Worm (Caenorhabditis elegans): Measurements from ENCODE around the gene ZK813.2.

ZK813.2 gene

DNA sequence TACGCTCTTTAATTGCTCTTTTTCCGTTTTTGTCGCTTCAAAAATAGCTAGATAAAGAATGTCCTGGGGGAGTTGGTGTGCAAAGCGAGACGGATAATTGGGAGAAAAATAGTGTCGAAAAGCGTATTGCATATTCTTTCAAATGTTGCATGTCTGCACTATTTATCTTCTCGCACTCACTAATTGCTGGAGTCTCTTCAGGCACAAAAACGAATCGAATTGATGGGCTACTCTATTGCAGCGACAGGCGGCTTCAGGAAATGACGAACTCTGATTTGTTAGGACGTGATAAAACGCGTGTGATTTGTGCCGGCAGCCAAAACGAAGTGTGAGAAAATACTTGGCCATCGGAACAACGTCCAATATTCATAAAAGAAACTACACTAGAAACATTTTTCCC lies 3.3 kb upstream of the ZK813.2 start:
- TF ChIP-seq aly-1 (tag; optimal IDR thresholded peaks at IDR 0.05): no peak
- no peak for TF ChIP-seq ets-7 (tag; optimal IDR thresholded peaks at IDR 0.05)
- TF ChIP-seq hmg-4 (GFP tag; optimal IDR thresholded peaks at IDR 0.05): no peak
- TF ChIP-seq tra-4 (tag; optimal IDR thresholded peaks at IDR 0.05): no peak
- no peak for TF ChIP-seq F13C5.2 (tag; optimal IDR thresholded peaks at IDR 0.05)
- TF ChIP-seq ama-1 (optimal IDR thresholded peaks at IDR 0.05): no peak
- TF ChIP-seq hnd-1 (tag; optimal IDR thresholded peaks at IDR 0.05): no peak
- TF ChIP-seq ceh-36 (tag; optimal IDR thresholded peaks at IDR 0.05): no peak
- TF ChIP-seq flt-1 (GFP tag; IDR thresholded peaks at IDR 0.05): no peak
- TF ChIP-seq hmbx-1 (tag; optimal IDR thresholded peaks at IDR 0.05): no peak
- TF ChIP-seq scrt-1 (GFP tag; IDR thresholded peaks at IDR 0.05): no peak

DNA sequence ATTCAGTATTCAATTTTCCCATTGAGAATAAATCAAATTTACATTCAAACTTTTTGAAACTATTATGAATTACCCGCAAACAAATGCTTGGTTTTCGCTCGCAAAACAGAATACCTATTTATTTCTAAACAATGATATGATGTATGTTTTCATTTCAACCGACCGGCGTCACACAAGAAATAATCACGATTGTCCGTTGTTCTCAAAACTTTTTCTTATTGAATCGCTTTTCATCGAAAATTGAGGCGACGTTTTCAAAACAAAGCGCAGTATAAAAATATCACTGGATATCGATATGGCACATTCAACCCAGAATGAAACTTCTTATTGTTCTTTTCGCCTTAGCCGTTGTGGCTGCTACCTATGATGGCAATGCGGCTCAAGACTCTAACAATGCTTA lies 2.1 kb upstream of the ZK813.2 start, which contains the start of gene ZK813.3:
Gene ZK813.3 (plus strand): TSS at position 301 of the 400 bp plus-strand sequence.
- TF ChIP-seq ama-1 (optimal IDR thresholded peaks at IDR 0.05) (no peak), aly-1 (tag; optimal IDR thresholded peaks at IDR 0.05) (no peak), hmg-4 (GFP tag; optimal IDR thresholded peaks at IDR 0.05) (no peak), ceh-13 (GFP tag; optimal IDR thresholded peaks at IDR 0.05) (no peak), sea-1 (GFP tag; conservative IDR thresholded peaks at IDR 0.05) (no peak), ets-7 (tag; optimal IDR thresholded peaks at IDR 0.05) (no peak), tbx-11 (GFP tag; IDR thresholded peaks at IDR 0.05) (no peak), scrt-1 (GFP tag; IDR thresholded peaks at IDR 0.05) (no peak), B0310.2 (tag; optimal IDR thresholded peaks at IDR 0.05) (no peak), pes-1 (GFP tag; IDR thresholded peaks at IDR 0.05) (no peak), hnd-1 (tag; optimal IDR thresholded peaks at IDR 0.05) (no peak), flt-1 (GFP tag; IDR thresholded peaks at IDR 0.05) (no peak), F13C5.2 (tag; optimal IDR thresholded peaks at IDR 0.05) (no peak), tra-4 (tag; optimal IDR thresholded peaks at IDR 0.05) (no peak), ceh-36 (tag; optimal IDR thresholded peaks at IDR 0.05) (no peak), hmbx-1 (tag; optimal IDR thresholded peaks at IDR 0.05) (no peak), tbx-37 (GFP tag; conservative IDR thresholded peaks at IDR 0.05) (no peak)

DNA sequence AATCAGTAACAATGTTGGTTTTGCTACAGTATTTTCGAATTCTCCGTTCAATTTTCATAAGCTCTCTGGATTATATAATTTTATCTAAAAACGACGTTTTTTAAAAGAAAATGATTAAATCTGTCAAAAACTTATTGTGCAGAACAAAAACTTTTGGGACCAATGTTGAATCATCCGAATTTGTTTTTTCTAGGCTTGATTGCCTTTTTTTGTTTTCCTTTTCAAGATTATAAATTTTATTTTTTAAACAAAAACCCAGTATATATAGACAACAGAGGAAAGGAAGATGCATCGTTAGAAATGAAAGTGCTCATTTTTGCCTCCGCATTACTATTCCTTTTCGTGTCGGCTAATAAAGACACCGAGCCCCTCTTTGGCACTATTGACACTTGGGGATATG lies 888 bp downstream of the ZK813.2 start, which contains the start of gene ZK813.7:
Gene ZK813.7 (plus strand): TSS at position 301 of the 400 bp plus-strand sequence.
- no peak for TF ChIP-seq aly-1 (tag; optimal IDR thresholded peaks at IDR 0.05)
- TF ChIP-seq ama-1 (optimal IDR thresholded peaks at IDR 0.05): no peak
- no peak for TF ChIP-seq ceh-13 (GFP tag; optimal IDR thresholded peaks at IDR 0.05)
- TF ChIP-seq pes-1 (GFP tag; IDR thresholded peaks at IDR 0.05): no peak
- no peak for TF ChIP-seq tbx-37 (GFP tag; conservative IDR thresholded peaks at IDR 0.05)
- no peak for TF ChIP-seq scrt-1 (GFP tag; IDR thresholded peaks at IDR 0.05)
- no peak for TF ChIP-seq flt-1 (GFP tag; IDR thresholded peaks at IDR 0.05)
- no peak for TF ChIP-seq tra-4 (tag; optimal IDR thresholded peaks at IDR 0.05)
- TF ChIP-seq hmbx-1 (tag; optimal IDR thresholded peaks at IDR 0.05): no peak
- TF ChIP-seq ets-7 (tag; optimal IDR thresholded peaks at IDR 0.05): no peak
- no peak for TF ChIP-seq B0310.2 (tag; optimal IDR thresholded peaks at IDR 0.05)
- TF ChIP-seq F13C5.2 (tag; optimal IDR thresholded peaks at IDR 0.05): no peak
- no peak for TF ChIP-seq sea-1 (GFP tag; conservative IDR thresholded peaks at IDR 0.05)
- TF ChIP-seq tbx-11 (GFP tag; IDR thresholded peaks at IDR 0.05): no peak
- TF ChIP-seq ceh-36 (tag; optimal IDR thresholded peaks at IDR 0.05): no peak
- TF ChIP-seq hmg-4 (GFP tag; optimal IDR thresholded peaks at IDR 0.05): no peak

DNA sequence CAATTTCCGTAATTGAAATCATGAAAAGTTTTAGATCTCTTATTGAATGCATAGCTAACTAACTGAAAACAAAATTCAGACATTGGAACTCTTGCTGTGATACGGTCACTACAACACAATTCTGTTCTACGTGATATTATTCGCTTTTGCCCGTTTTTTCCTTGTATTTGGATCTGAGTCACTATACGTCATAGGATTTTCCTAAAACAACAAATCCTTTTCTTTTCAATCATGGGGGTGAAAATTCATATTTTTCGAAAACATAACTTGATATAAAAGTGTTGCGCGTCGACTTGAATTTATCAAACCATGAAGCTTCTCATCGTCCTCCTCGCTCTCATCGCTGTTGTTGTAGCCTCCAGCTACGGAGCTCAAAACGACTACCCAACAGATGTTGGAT lies 2.4 kb downstream of the ZK813.2 start, which contains the start of gene ZK813.1:
Gene ZK813.1 (plus strand): TSS at position 301 of the 400 bp plus-strand sequence.
- TF ChIP-seq ama-1 (optimal IDR thresholded peaks at IDR 0.05) (no peak), ceh-36 (tag; optimal IDR thresholded peaks at IDR 0.05) (no peak), B0310.2 (tag; optimal IDR thresholded peaks at IDR 0.05) (no peak), hnd-1 (tag; optimal IDR thresholded peaks at IDR 0.05) (no peak), F13C5.2 (tag; optimal IDR thresholded peaks at IDR 0.05) (no peak)

DNA sequence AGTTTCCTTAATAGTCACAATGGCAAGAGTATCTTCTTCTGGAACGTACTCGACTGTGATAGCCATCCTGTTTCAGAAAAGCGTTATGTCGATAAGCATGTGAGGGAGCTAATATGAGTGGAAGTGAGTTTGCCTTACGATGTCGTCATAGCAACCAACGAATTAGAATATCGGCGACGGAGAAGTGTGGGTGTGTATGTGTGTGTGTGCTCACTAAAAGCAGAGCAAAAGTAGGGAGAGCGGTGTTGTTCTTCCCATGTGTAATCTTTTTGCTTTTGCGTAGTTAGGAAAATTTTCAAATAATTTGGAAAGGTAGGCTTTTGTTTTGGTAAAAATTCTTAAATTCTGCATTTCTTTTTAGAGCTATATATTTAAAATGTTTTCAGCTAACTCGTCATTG lies 7.5 kb downstream of the ZK813.2 start, which contains the start of gene ZK813.5:
Gene ZK813.5 (minus strand): TSS at position 101 of the 400 bp plus-strand sequence.
- TF ChIP-seq hnd-1 (tag; optimal IDR thresholded peaks at IDR 0.05) (no peak), aly-1 (tag; optimal IDR thresholded peaks at IDR 0.05) (no peak), tbx-11 (GFP tag; IDR thresholded peaks at IDR 0.05) (no peak)

DNA sequence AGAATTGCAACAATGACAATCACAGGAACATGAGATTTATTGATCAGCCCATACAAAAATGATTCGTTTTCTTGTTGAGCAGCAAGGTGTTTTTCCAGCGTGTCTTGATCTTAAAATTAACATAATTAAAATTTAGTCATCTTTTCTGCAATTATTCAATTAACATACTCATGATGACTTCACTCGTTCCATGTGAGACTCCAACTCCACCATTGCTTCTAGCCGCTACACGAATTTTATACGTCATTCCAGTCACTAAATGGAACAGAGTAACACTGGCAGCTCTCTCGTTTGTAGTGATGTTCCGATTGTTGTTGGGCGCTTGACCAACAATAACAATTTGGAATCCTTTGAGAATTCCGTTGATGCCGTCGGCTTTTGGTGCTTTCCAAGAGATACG lies 10.2 kb downstream of the ZK813.2 start:
- no peak for TF ChIP-seq pes-1 (GFP tag; IDR thresholded peaks at IDR 0.05)
- TF ChIP-seq ama-1 (optimal IDR thresholded peaks at IDR 0.05): no peak
- TF ChIP-seq tbx-37 (GFP tag; conservative IDR thresholded peaks at IDR 0.05): no peak
- TF ChIP-seq ceh-36 (tag; optimal IDR thresholded peaks at IDR 0.05): no peak
- no peak for TF ChIP-seq F13C5.2 (tag; optimal IDR thresholded peaks at IDR 0.05)
- no peak for TF ChIP-seq aly-1 (tag; optimal IDR thresholded peaks at IDR 0.05)

DNA sequence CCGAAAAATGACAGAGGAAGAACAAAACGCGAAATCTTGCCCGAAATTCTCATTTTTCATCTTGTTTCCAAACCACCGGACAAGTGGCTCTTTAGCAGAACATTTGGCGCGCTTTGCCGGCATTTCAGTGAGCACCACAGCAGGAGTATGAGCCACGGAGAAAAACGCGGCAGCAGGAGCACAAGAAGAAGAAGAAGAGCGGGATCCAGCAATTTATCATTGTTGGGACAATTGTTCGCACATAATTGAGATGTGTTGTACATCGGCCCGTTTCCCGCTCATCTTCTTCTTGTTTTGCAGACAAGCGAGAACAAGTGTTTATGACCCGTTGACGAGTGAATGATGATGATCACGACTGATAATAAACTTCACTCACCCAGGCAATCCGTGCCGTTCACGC lies 11.9 kb downstream of the ZK813.2 start:
- no peak for TF ChIP-seq tbx-37 (GFP tag; conservative IDR thresholded peaks at IDR 0.05)

DNA sequence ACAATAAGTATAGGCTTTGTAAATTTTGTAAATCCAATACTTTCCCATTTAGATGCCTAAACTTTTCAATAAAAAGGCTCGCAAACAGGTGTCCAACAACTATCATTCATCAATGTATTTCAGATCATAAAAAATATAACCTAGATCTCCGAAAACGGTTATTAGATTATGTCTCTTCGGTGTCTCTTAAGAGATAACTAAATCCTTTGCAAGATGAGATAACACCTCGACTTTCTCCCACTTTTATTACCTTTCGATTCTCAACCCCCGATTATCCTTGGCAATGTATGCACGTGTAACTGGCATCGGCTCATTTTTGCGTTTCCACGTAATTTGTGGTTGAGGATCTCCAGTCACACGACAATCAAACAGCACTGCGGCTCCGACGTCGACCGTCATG lies 18.5 kb downstream of the ZK813.2 start:
- TF ChIP-seq F13C5.2 (tag; optimal IDR thresholded peaks at IDR 0.05) (no peak), tbx-11 (GFP tag; IDR thresholded peaks at IDR 0.05) (no peak), hnd-1 (tag; optimal IDR thresholded peaks at IDR 0.05) (no peak), ets-7 (tag; optimal IDR thresholded peaks at IDR 0.05) (no peak), pes-1 (GFP tag; IDR thresholded peaks at IDR 0.05) (no peak), flt-1 (GFP tag; IDR thresholded peaks at IDR 0.05) (no peak), tra-4 (tag; optimal IDR thresholded peaks at IDR 0.05) (no peak), ceh-36 (tag; optimal IDR thresholded peaks at IDR 0.05) (no peak), ama-1 (optimal IDR thresholded peaks at IDR 0.05) (no peak), aly-1 (tag; optimal IDR thresholded peaks at IDR 0.05) (no peak), tbx-37 (GFP tag; conservative IDR thresholded peaks at IDR 0.05) (no peak), hmg-4 (GFP tag; optimal IDR thresholded peaks at IDR 0.05) (no peak), scrt-1 (GFP tag; IDR thresholded peaks at IDR 0.05) (no peak), B0310.2 (tag; optimal IDR thresholded peaks at IDR 0.05) (no peak), hmbx-1 (tag; optimal IDR thresholded peaks at IDR 0.05) (no peak), sea-1 (GFP tag; conservative IDR thresholded peaks at IDR 0.05) (no peak)

Measured in whole organism, early embryonic.